Fruit fly (Drosophila melanogaster) whole organism, adult: Measurements from ENCODE around the gene CG31140.

Source experiments
- CG11617 ChIP-seq: fragments of 200-800 bp; sonication (Bioruptor generic); optimal IDR thresholded peaks from 2 replicates; lab custom pipeline; 2017; ENCODE audit warnings: mild to moderate bottlenecking, missing biosample characterization, missing genetic modification reagents, missing genetic modification characterization
- CG12768 ChIP-seq: fragments of 200-800 bp; sonication (Bioruptor generic); optimal IDR thresholded peaks from 2 replicates; lab custom pipeline; 2017; ENCODE audit warnings: missing biosample characterization, missing genetic modification characterization, mild to moderate bottlenecking, moderate library complexity, missing genetic modification reagents
- CG14711 ChIP-seq: fragments of 200-800 bp; sonication (Bioruptor generic); optimal IDR thresholded peaks from 2 replicates; lab custom pipeline; 2018; ENCODE audit warnings: missing biosample characterization, mild to moderate bottlenecking, missing genetic modification characterization, moderate library complexity
- CG1620 ChIP-seq: fragments of 200-800 bp; sonication (Bioruptor generic); optimal IDR thresholded peaks from 2 replicates; lab custom pipeline; 2016; ENCODE audit warnings: missing biosample characterization, missing genetic modification characterization
- CG33017 ChIP-seq: fragments of 200-800 bp; sonication (Bioruptor generic); optimal IDR thresholded peaks from 2 replicates; lab custom pipeline; 2018; ENCODE audit warnings: missing biosample characterization, mild to moderate bottlenecking, missing genetic modification characterization, moderate library complexity
- CG5204 ChIP-seq: fragments of 200-800 bp; sonication (Bioruptor generic); optimal IDR thresholded peaks from 2 replicates; lab custom pipeline; 2016; ENCODE audit warnings: missing biosample characterization, missing genetic modification characterization
- CG7045 ChIP-seq: fragments of 200-800 bp; sonication (Bioruptor generic); optimal IDR thresholded peaks from 2 replicates; lab custom pipeline; 2017; ENCODE audit warnings: missing biosample characterization, mild to moderate bottlenecking, missing genetic modification characterization
- CG7101 ChIP-seq: fragments of 200-800 bp; sonication (Bioruptor generic); optimal IDR thresholded peaks from 2 replicates; lab custom pipeline; 2018; ENCODE audit warnings: missing biosample characterization, mild to moderate bottlenecking, missing genetic modification characterization, moderate library complexity
- Clk ChIP-seq: fragments of 200-800 bp; sonication (Bioruptor generic); optimal IDR thresholded peaks from 2 replicates; lab custom pipeline; 2017; ENCODE audit warnings: missing biosample characterization, missing genetic modification characterization
- Crg-1 ChIP-seq: fragments of 200-800 bp; sonication (Bioruptor generic); optimal IDR thresholded peaks from 2 replicates; lab custom pipeline; 2016; ENCODE audit warnings: missing biosample characterization, missing genetic modification characterization
- Hr96 ChIP-seq: fragments of 200-800 bp; sonication (Bioruptor generic); optimal IDR thresholded peaks from 2 replicates; lab custom pipeline; 2016; ENCODE audit warnings: missing biosample characterization, missing genetic modification characterization
- Mnt ChIP-seq: fragments of 200-800 bp; sonication (Bioruptor generic); optimal IDR thresholded peaks from 2 replicates; lab custom pipeline; 2016; ENCODE audit warnings: missing biosample characterization, mild to moderate bottlenecking, missing genetic modification characterization
- bab1 ChIP-seq: fragments of 200-800 bp; sonication (Bioruptor generic); optimal IDR thresholded peaks from 3 replicates; lab custom pipeline; 2019; ENCODE audit warnings: missing biosample characterization, mild to moderate bottlenecking, missing genetic modification characterization, moderate library complexity
- cic ChIP-seq: fragments of 200-800 bp; sonication (Bioruptor generic); optimal IDR thresholded peaks from 2 replicates; lab custom pipeline; 2017; ENCODE audit warnings: missing biosample characterization, mild to moderate bottlenecking, missing genetic modification characterization, moderate library complexity
- cnc ChIP-seq, 2 experiments: fragments of >200 bp; optimal IDR thresholded peaks; 2 replicates each; lab custom pipeline; 2017
- kay ChIP-seq: fragments of 200-800 bp; sonication (Bioruptor generic); peaks from one replicate; lab custom pipeline; 2016; ENCODE audit warnings: missing biosample characterization, missing genetic modification characterization, borderline replicate concordance
- ovo ChIP-seq: fragments of 200-800 bp; sonication (Bioruptor generic); optimal IDR thresholded peaks from 2 replicates; lab custom pipeline; 2016; ENCODE audit warnings: missing biosample characterization, missing genetic modification characterization
- pad ChIP-seq: fragments of 200-800 bp; sonication (Bioruptor generic); optimal IDR thresholded peaks from 3 replicates; lab custom pipeline; 2017; ENCODE audit warnings: missing biosample characterization, missing genetic modification characterization, mild to moderate bottlenecking, moderate library complexity, missing genetic modification reagents
- tj ChIP-seq: fragments of 200-800 bp; sonication (Bioruptor generic); optimal IDR thresholded peaks from 3 replicates; lab custom pipeline; 2017; ENCODE audit warnings: missing biosample characterization, mild to moderate bottlenecking, missing genetic modification characterization, moderate library complexity
- toe ChIP-seq: fragments of 200-800 bp; sonication (Bioruptor generic); optimal IDR thresholded peaks from 2 replicates; lab custom pipeline; 2016; ENCODE audit warnings: missing biosample characterization, missing genetic modification characterization

CG31140 gene

DNA sequence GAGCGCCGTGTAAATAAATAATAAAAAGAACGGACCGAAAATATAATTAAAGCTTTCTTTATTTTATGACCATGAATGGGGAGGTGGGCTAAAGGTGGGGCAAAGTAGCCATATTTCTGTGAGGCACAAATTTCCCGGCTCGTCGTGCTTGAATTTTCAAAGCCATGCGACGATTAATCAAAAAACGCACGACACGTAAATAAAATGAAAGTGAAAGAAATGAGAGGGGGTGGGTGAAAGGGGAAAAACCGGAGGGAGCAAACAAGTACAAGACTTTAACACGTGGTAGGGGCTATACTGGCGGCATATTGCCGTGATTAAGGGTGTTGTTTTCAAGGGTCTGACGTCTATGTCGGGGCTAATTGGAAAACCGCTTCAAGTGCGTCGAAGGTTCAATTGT lies 38.2 kb downstream of the CG31140 start:
- TF ChIP-seq CG11617 (GFP tag; lab: Kevin White, UChicago) (no peak), CG7045 (GFP tag; lab: Kevin White, UChicago) (no peak), kay (GFP tag; lab: Kevin White, UChicago) (no peak), Crg-1 (no peak), CG1620 (GFP tag; lab: Kevin White, UChicago) (no peak), Clk (no peak), ovo (no peak), CG12768 (no peak), bab1 (no peak)

DNA sequence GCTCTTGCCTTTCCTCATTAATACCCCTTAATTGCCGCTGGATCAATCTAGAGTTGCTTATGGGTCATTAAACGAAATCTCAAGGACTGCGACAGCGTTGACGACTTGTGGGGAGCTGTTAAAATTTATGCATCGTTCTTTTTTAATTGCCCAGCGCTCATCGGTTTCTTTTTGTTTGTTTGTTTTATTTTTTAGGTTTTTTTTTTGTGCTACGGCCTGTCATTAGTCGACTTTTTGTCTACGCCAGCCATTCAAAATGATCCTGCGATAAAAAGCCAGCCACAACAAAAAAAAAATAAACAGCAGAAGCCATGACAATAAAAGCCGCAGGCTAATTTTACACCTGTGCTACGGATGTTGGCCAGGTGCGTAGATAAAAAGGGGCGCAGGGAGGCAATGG lies 41.0 kb downstream of the CG31140 start:
- TF ChIP-seq CG11617 (GFP tag; lab: Kevin White, UChicago) (no peak), CG1620 (GFP tag; lab: Kevin White, UChicago) (no peak), Clk (no peak), CG7101 (tag; lab: Kevin White, UChicago) (no peak), bab1 (no peak), ovo (no peak), CG7045 (GFP tag; lab: Kevin White, UChicago) (no peak), Crg-1 (no peak), cnc (optimal IDR thresholded peaks at IDR 0.05; lab: Kevin White, UChicago) (no peak), pad (GFP tag; lab: Kevin White, UChicago) (no peak), Mnt (GFP tag; lab: Kevin White, UChicago) (no peak), CG14711 (tag; lab: Kevin White, UChicago) (no peak), CG5204 (GFP tag; lab: Kevin White, UChicago) (no peak), CG33017 (tag; lab: Kevin White, UChicago) (no peak), tj (GFP tag; lab: Kevin White, UChicago) (no peak), cic (GFP tag; lab: Kevin White, UChicago) (no peak), toe (GFP tag; lab: Kevin White, UChicago) (no peak), Hr96 (no peak), kay (GFP tag; lab: Kevin White, UChicago) (no peak), CG12768 (no peak)

DNA sequence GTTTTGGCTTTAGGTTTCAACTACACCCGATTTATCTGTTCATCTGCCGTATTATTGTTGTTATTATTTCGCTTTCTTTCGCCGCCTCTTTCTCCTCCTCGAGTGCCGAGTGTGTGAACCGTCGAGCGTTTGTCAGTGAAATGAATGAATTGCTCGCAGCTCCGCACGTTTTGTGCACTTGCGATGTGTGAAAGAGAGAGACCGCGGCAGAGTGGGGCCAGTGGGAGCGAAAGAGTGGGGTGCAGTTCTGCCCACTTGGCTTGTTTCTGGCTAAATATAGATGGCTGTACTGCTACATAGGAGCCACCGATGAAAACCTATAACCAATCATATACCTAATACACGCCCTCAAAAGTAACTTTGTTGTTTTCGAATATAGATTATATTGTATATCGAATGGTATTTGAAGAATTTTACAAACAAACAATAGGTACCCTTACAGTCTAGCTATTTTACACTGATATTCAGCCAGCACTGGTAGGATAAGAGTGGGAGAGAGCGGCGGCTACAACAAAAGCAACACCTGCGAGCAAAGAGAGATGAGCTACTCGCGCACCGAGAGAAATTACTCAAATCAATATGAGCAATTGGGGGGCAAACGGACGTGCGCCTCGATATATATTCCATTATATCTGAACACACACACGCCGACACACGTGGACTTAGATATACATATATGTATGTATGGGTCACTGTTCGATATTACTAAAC lies 43.6 kb downstream of the CG31140 start:
- TF ChIP-seq tj (GFP tag; lab: Kevin White, UChicago) (peak; percentile 42), CG7101 (tag; lab: Kevin White, UChicago) (peak; percentile 40), CG7045 (GFP tag; lab: Kevin White, UChicago) (peak; percentile 4), bab1 (peak; percentile 46), cic (GFP tag; lab: Kevin White, UChicago) (peak; percentile 58), CG12768 (peak; percentile 19), toe (GFP tag; lab: Kevin White, UChicago) (peak; percentile 48), kay (GFP tag; lab: Kevin White, UChicago) (no peak), CG33017 (tag; lab: Kevin White, UChicago) (peak; percentile 45), pad (GFP tag; lab: Kevin White, UChicago) (peak; percentile 54), CG1620 (GFP tag; lab: Kevin White, UChicago) (no peak), CG14711 (tag; lab: Kevin White, UChicago) (no peak), Clk (no peak), Hr96 (peak; percentile 17), CG11617 (GFP tag; lab: Kevin White, UChicago) (peak; percentile 35), CG5204 (GFP tag; lab: Kevin White, UChicago) (peak; percentile 17), Mnt (GFP tag; lab: Kevin White, UChicago) (peak; percentile 62), ovo (no peak), Crg-1 (no peak), cnc (optimal IDR thresholded peaks at IDR 0.05; lab: Kevin White, UChicago) (no peak)

DNA sequence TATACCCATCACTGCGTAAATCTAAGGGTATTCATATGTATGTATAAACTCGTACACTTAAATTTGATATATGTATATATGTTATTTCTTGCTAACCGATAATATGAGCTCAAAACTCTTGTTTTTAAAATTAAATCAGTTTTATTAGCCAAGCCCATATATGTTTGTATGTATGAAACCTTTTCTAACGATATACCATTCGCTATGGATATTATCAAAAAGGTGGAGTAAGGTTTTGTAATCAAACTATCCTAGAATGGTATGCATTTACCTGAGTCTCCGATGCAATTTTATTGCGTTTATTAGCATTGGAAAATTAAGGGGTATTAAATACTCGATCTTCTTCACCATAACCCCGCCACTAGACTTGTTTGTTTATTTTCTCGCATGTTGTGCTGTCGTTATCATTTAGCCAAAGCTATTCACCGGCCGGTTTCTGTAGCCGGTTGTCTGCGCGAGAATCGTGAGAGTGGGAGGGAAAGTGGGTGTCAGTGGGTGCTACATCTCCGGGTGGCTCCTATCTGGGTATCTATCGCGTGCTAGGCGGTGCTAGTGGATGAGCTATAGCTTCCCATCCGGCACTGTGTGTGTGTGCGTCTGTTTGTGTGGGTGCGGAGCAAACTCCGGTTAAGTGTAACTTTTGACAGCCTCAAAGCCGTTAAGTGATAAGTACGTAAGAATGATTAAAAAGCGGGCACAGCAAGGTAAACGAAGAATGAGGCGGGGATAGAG lies 45.0 kb downstream of the CG31140 start:
- TF ChIP-seq CG1620 (GFP tag; lab: Kevin White, UChicago) (no peak), CG11617 (GFP tag; lab: Kevin White, UChicago) (no peak), cic (GFP tag; lab: Kevin White, UChicago) (peak; percentile 41), bab1 (no peak), toe (GFP tag; lab: Kevin White, UChicago) (no peak), CG7045 (GFP tag; lab: Kevin White, UChicago) (no peak), CG12768 (no peak), kay (GFP tag; lab: Kevin White, UChicago) (peak; percentile 66), CG5204 (GFP tag; lab: Kevin White, UChicago) (no peak), Mnt (GFP tag; lab: Kevin White, UChicago) (peak; percentile 5)

DNA sequence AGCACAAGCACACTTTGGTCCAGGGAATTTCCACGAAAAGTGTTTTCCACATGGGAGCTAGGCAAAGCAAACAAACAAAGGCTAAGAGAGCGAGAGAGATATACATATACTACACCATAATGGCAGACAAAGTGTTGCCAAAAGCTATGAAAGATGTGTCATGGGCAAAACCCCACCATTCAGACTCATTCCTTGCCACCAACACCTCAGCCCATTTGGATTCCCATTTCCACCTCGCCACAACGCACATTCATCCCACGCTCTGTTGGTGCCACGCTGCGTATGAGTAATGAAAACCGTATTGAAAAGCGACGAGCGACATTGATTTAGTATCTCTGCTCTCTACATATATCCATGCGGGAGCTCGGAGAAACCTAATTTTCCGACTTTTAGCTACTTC lies 45.9 kb downstream of the CG31140 start:
- TF ChIP-seq cic (GFP tag; lab: Kevin White, UChicago) = no peak
- TF ChIP-seq CG1620 (GFP tag; lab: Kevin White, UChicago) = no peak
- TF ChIP-seq CG7101 (tag; lab: Kevin White, UChicago) = no peak
- TF ChIP-seq CG12768 = no peak
- no peak for TF ChIP-seq CG5204 (GFP tag; lab: Kevin White, UChicago)
- no peak for TF ChIP-seq Hr96
- TF ChIP-seq tj (GFP tag; lab: Kevin White, UChicago) = no peak
- TF ChIP-seq kay (GFP tag; lab: Kevin White, UChicago) = no peak
- TF ChIP-seq cnc (optimal IDR thresholded peaks at IDR 0.05; lab: Kevin White, UChicago) = no peak
